Fruit fly (Drosophila melanogaster) Kc167 (cell line): ENCODE results near the gene Bem46.

Source experiments
- Myc ChIP-seq: fragments of >200 bp; optimal IDR thresholded peaks from 2 replicates; lab custom pipeline; 2017; ENCODE audit warnings: missing external identifiers
- insv ChIP-seq: fragments of >200 bp; optimal IDR thresholded peaks from 3 replicates; lab custom pipeline; 2018; ENCODE audit warnings: missing external identifiers
- psq ChIP-seq: fragments of >200 bp; optimal IDR thresholded peaks from 2 replicates; lab custom pipeline; 2017; ENCODE audit warnings: missing external identifiers

DNA sequence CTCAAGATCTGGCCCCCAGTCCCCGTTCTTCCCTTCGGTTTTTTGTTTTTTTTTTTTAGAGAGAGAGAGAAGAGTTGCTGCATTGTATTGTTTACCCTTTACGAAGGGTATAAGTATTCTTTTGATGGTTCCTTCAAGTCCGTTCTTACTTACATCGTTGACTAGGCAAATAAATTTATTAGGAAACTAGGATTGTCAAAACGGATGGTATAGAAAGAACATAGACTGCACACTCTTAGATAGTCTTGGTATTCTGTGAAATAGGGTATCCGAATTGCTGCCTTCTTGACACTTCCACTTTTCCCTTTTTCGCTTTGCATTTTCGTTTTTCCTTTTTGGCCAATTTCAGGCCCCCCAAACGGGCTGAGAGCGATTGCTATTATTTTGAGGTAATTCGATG, 23.6 kb downstream of the Bem46 start:
- TF ChIP-seq psq = no peak
- no peak for TF ChIP-seq Myc (lab: Kevin White, UChicago)
- no peak for TF ChIP-seq insv (lab: Kevin White, UChicago)
